Worm (Caenorhabditis elegans) whole organism, L4 larva: ENCODE measurements around the gene catp-2.

Source experiments
- aly-2 ChIP-seq: sonication (generic microtip); optimal IDR thresholded peaks from 2 replicates; lab custom pipeline; 2018; ENCODE audit warnings: missing biosample characterization, missing genetic modification characterization
- ama-1 ChIP-seq: fragments of 150-350 bp; optimal IDR thresholded peaks from 2 replicates; lab custom pipeline; 2014; ENCODE audit warnings: inconsistent platforms, mixed read lengths
- egl-27 ChIP-seq: sonication (generic microtip); optimal IDR thresholded peaks from 3 replicates; lab custom pipeline; 2017; ENCODE audit warnings: missing biosample characterization, missing genetic modification reagents, missing genetic modification characterization
- jun-1 ChIP-seq: fragments of 150-350 bp; optimal IDR thresholded peaks from 2 replicates; lab custom pipeline; 2014; ENCODE audit warnings: missing biosample characterization, missing genetic modification reagents, missing genetic modification characterization
- lin-1 ChIP-seq: fragments of 200-800 bp; sonication (Bioruptor generic); IDR thresholded peaks from 2 replicates; pipeline ENCODE4 v1.3.6; 2022; ENCODE audit warnings: missing genetic modification reagents, missing genetic modification characterization, missing compliant biosample characterization
- lin-13 ChIP-seq: fragments of 150-350 bp; optimal IDR thresholded peaks from 2 replicates; lab custom pipeline; 2014; ENCODE audit warnings: missing biosample characterization, missing genetic modification reagents, missing genetic modification characterization
- madf-9 ChIP-seq: fragments of 200-800 bp; sonication (Bioruptor generic); conservative IDR thresholded peaks from 2 replicates; pipeline ENCODE4 v1.3.6; 2022; ENCODE audit warnings: missing genetic modification reagents, missing genetic modification characterization, missing compliant biosample characterization
- mep-1 ChIP-seq: fragments of 150-350 bp; sonication (generic microtip); optimal IDR thresholded peaks from 3 replicates; lab custom pipeline; 2014; ENCODE audit warnings: missing biosample characterization, missing genetic modification characterization
- nhr-42 ChIP-seq: fragments of 200-800 bp; sonication (Bioruptor generic); IDR thresholded peaks from 2 replicates; pipeline ENCODE4 v1.3.6; 2022; ENCODE audit warnings: missing genetic modification characterization, missing compliant biosample characterization
- nhr-76 ChIP-seq: fragments of 150-350 bp; optimal IDR thresholded peaks from 2 replicates; lab custom pipeline; 2014; ENCODE audit warnings: missing biosample characterization, missing genetic modification characterization
- nhr-77 ChIP-seq: fragments of 150-350 bp; optimal IDR thresholded peaks from 2 replicates; lab custom pipeline; 2014; ENCODE audit warnings: missing biosample characterization, missing genetic modification characterization
- zip-11 ChIP-seq: fragments of 200-800 bp; sonication (Bioruptor generic); IDR thresholded peaks from 2 replicates; pipeline ENCODE4 v1.3.6; 2022; ENCODE audit warnings: missing genetic modification characterization, missing compliant biosample characterization

DNA sequence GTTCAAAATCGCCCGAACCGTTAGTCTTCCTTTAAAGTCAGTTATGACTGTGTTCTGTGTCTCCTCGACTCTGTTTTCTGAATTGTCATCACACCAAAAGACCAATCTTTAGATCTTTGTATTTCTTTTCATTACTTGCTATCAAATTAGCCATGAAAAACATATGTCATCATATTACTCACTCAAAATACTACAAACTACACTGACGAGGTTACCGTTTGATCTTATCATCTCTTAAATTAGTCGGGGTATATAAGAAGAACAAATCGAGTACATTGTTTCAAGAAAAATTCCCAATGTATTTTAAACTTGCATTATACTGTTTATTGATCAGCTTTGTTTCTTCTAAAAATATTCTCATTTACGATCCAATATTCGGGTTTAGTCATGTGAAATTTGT, 25.9 kb upstream of the catp-2 start, which contains the start of gene ugt-13:
- TF ChIP-seq egl-27 (no peak), nhr-76 (tag; lab: Kevin White, UChicago) (no peak), zip-11 (GFP tag; lab: Robert Waterston, UW) (no peak), mep-1 (tag; lab: Kevin White, UChicago) (peak; percentile 61), madf-9 (GFP tag; lab: Robert Waterston, UW) (no peak), lin-13 (GFP tag; lab: Kevin White, UChicago) (no peak), nhr-42 (no peak), lin-1 (GFP tag; lab: Robert Waterston, UW) (no peak), nhr-77 (tag; lab: Kevin White, UChicago) (no peak), jun-1 (no peak), aly-2 (no peak), ama-1 (lab: Kevin White, UChicago) (no peak)
